Worm (Caenorhabditis elegans) whole organism, late embryonic: ENCODE results near the gene ugt-34.

Experiments used
- ceh-18 ChIP-seq: sonication (generic microtip); optimal IDR thresholded peaks from 2 replicates; lab custom pipeline; 2016; ENCODE audit warnings: missing genetic modification characterization, missing compliant biosample characterization
- ceh-34 ChIP-seq: sonication (generic microtip); optimal IDR thresholded peaks from 2 replicates; lab custom pipeline; 2016; ENCODE audit warnings: mild to moderate bottlenecking, missing genetic modification characterization, missing compliant biosample characterization
- ceh-48 ChIP-seq: sonication (generic microtip); optimal IDR thresholded peaks from 2 replicates; lab custom pipeline; 2016; ENCODE audit warnings: missing genetic modification characterization, inconsistent platforms, missing compliant biosample characterization
- fax-1 ChIP-seq: sonication (generic microtip); optimal IDR thresholded peaks from 2 replicates; lab custom pipeline; 2016; ENCODE audit warnings: missing genotype, missing genetic modification characterization, missing compliant biosample characterization
- odd-2 ChIP-seq: sonication (generic microtip); optimal IDR thresholded peaks from 2 replicates; lab custom pipeline; 2017; ENCODE audit warnings: antibody characterized with exemption, mild to moderate bottlenecking, missing genetic modification characterization, missing compliant biosample characterization
- pax-1 ChIP-seq: fragments of 150-350 bp; optimal IDR thresholded peaks from 2 replicates; lab custom pipeline; 2014; ENCODE audit warnings: missing biosample characterization, missing genetic modification characterization
- pha-4 ChIP-seq: fragments of 150-350 bp; optimal IDR thresholded peaks from 2 replicates; lab custom pipeline; 2018; ENCODE audit warnings: missing biosample characterization, missing genetic modification reagents, missing genetic modification characterization
- rnt-1 ChIP-seq: sonication (generic microtip); optimal IDR thresholded peaks from 2 replicates; lab custom pipeline; 2016; ENCODE audit warnings: missing genetic modification characterization, missing compliant biosample characterization
- unc-42 ChIP-seq: sonication (generic microtip); optimal IDR thresholded peaks from 2 replicates; lab custom pipeline; 2016; ENCODE audit warnings: missing genotype, missing genetic modification characterization, missing compliant biosample characterization

ce11 chrV:10693749-10694148 lies 37.0 kb upstream of the ugt-34 start:
- TF ChIP-seq rnt-1 (tag; lab: Kevin White, UChicago) (no peak), fax-1 (tag; lab: Kevin White, UChicago) (no peak), ceh-34 (tag; lab: Kevin White, UChicago) (no peak), pax-1 (tag; lab: Kevin White, UChicago) (no peak), odd-2 (tag; lab: Kevin White, UChicago) (no peak), unc-42 (no peak), pha-4 (no peak), ceh-48 (tag; lab: Kevin White, UChicago) (no peak), ceh-18 (tag; lab: Kevin White, UChicago) (no peak)
